Worm (Caenorhabditis elegans): ENCODE measurements around the gene abf-4.

abf-4 gene

ce11 chrV:20580511-20581040 lies 22.4 kb upstream of the abf-4 start, which contains the start of gene F26F2.7 (continued):
- TF ChIP-seq hmg-1.1 (GFP tag; IDR thresholded peaks at IDR 0.05) (peak; percentile 84), zip-2 (tag; optimal IDR thresholded peaks at IDR 0.05) (no peak), nhr-28 (tag; optimal IDR thresholded peaks at IDR 0.05) (peak; percentile 67), lin-1 (GFP tag; IDR thresholded peaks at IDR 0.05) (peak; percentile 65; the same call in 1 of the 2 replicates), nhr-102 (tag; optimal IDR thresholded peaks at IDR 0.05) (peak; percentile 79), nhr-11 (tag; optimal IDR thresholded peaks at IDR 0.05) (peak; percentile 30), hlh-11 (tag; optimal IDR thresholded peaks at IDR 0.05) (peak; percentile 95), nhr-77 (tag; optimal IDR thresholded peaks at IDR 0.05) (peak; percentile 72), hlh-30 (tag; optimal IDR thresholded peaks at IDR 0.05; ENCODE audit: insufficient read depth) (peak; percentile 98), lsy-2 (tag; optimal IDR thresholded peaks at IDR 0.05) (peak; percentile 18 to 94), dmd-6 (GFP tag; IDR thresholded peaks at IDR 0.05) (peak; percentile 83), ceh-20 (GFP tag; IDR thresholded peaks at IDR 0.05) (peak; percentile 94), ceh-62 (tag; optimal IDR thresholded peaks at IDR 0.05) (no peak), Y5F2A.4 (GFP tag; optimal IDR thresholded peaks at IDR 0.05) (no peak), fkh-10 (GFP tag; optimal IDR thresholded peaks at IDR 0.05) (peak; percentile 17), lin-29 (GFP tag; IDR thresholded peaks at IDR 0.05) (no peak), pqm-1 (tag; optimal IDR thresholded peaks at IDR 0.05) (peak; percentile 25), daf-16 (GFP tag; optimal IDR thresholded peaks at IDR 0.05) (peak; percentile 17 to 37), daf-16 (tag; optimal IDR thresholded peaks at IDR 0.05) (no peak)

- TF ChIP-seq aha-1 (tag) (peak; percentile 90), daf-19 (GFP tag; conservative IDR thresholded peaks at IDR 0.05) (no peak)
Observed at ce11 chrV:20579534-20579933, 21.4 kb upstream of the abf-4 start, which contains the start of gene F26F2.8. Gene F26F2.8, plus strand, starts transcription at chrV:20579546.

- no peak for TF ChIP-seq F26F4.8 (GFP tag; conservative IDR thresholded peaks at IDR 0.05)
- peak in 1 of 2 experiments; percentile 97 for TF ChIP-seq unc-62 (GFP tag; optimal IDR thresholded peaks at IDR 0.05 in 1 of 2)
- TF ChIP-seq unc-62 (tag; optimal IDR thresholded peaks at IDR 0.05) = no peak
- TF ChIP-seq dpl-1 (GFP tag; optimal IDR thresholded peaks at IDR 0.05) = no peak
- TF ChIP-seq Y48G9A.11 (GFP tag; IDR thresholded peaks at IDR 0.05) = no peak
- no peak for TF ChIP-seq ztf-11 (tag; optimal IDR thresholded peaks at IDR 0.05)
- no peak for TF ChIP-seq zfp-2 (tag; optimal IDR thresholded peaks at IDR 0.05)
- no peak for TF ChIP-seq aly-2 (tag; optimal IDR thresholded peaks at IDR 0.05)
Observed at ce11 chrV:20574872-20575271, 16.7 kb upstream of the abf-4 start.

- peak in 1 of 2 experiments; percentile 11 for TF ChIP-seq unc-62 (GFP tag; optimal IDR thresholded peaks at IDR 0.05 in 1 of 2)
- TF ChIP-seq unc-62 (tag; optimal IDR thresholded peaks at IDR 0.05) = no peak
- no peak for TF ChIP-seq nhr-76 (tag; optimal IDR thresholded peaks at IDR 0.05)
Observed at ce11 chrV:20574314-20574713, 16.1 kb upstream of the abf-4 start, which contains the start of gene clec-263. Gene clec-263, plus strand, starts transcription at chrV:20574614.

ce11 chrV:20573392-20573791 lies 15.2 kb upstream of the abf-4 start, which contains the start of gene F26F2.5:
Gene F26F2.5, plus strand, starts transcription at chrV:20573692.
- TF ChIP-seq daf-16 (GFP tag; optimal IDR thresholded peaks at IDR 0.05) (no peak), daf-16 (tag; optimal IDR thresholded peaks at IDR 0.05) (no peak), hif-1 (tag; optimal IDR thresholded peaks at IDR 0.05) (no peak), ZK337.2 (GFP tag; IDR thresholded peaks at IDR 0.05) (no peak), jun-1 (tag; optimal IDR thresholded peaks at IDR 0.05) (no peak), dmd-8 (GFP tag; IDR thresholded peaks at IDR 0.05) (no peak), unc-62 (GFP tag; optimal IDR thresholded peaks at IDR 0.05 in 1 of 2) (no peak), unc-62 (tag; optimal IDR thresholded peaks at IDR 0.05) (no peak), fkh-10 (GFP tag; optimal IDR thresholded peaks at IDR 0.05) (no peak), lin-29 (GFP tag; IDR thresholded peaks at IDR 0.05) (no peak), nhr-6 (tag; optimal IDR thresholded peaks at IDR 0.05) (no peak), ceh-20 (GFP tag; IDR thresholded peaks at IDR 0.05) (no peak), attf-4 (tag; optimal IDR thresholded peaks at IDR 0.05) (no peak), nhr-111 (GFP tag; optimal IDR thresholded peaks at IDR 0.05) (no peak), nhr-42 (GFP tag; IDR thresholded peaks at IDR 0.05) (no peak), nhr-76 (tag; optimal IDR thresholded peaks at IDR 0.05) (no peak)
